Worm (Caenorhabditis elegans): ENCODE results near the gene sra-3.

DNA sequence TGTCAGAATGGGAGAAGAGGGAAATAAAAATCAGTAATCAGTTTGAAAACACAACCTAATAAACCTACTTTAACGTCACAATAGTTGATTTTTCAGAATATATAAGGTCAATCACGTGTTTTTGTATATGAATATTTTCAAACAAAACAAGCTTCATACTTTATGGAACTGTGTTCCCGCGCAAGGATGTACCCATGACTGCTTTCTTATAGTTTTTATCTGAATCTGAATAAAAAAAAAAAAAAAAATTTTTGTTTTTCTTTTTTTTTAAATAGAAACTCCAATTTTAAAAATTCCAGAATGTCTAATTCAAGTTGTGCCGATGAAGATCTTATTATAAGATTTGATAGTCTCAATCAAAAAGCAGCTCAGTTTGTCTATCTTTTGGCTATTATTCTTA lies 12.1 kb downstream of the sra-3 start, which contains the start of gene sra-2:
- TF ChIP-seq mes-4 (tag; optimal IDR thresholded peaks at IDR 0.05), result no peak
- no peak for TF ChIP-seq egl-18 (GFP tag; IDR thresholded peaks at IDR 0.05)
- no peak for TF ChIP-seq repo-1 (tag; optimal IDR thresholded peaks at IDR 0.05)
- TF ChIP-seq aptf-2 (GFP tag; conservative IDR thresholded peaks at IDR 0.05), result no peak
- no peak for TF ChIP-seq hsf-1 (GFP tag; IDR thresholded peaks at IDR 0.05)
- TF ChIP-seq madf-6 (GFP tag; IDR thresholded peaks at IDR 0.05), result no peak
- no peak for TF ChIP-seq Y79H2A.3 (GFP tag; conservative IDR thresholded peaks at IDR 0.05)
- TF ChIP-seq snpc-3.4 (tag; optimal IDR thresholded peaks at IDR 0.05), result no peak
- TF ChIP-seq ets-4 (GFP tag; optimal IDR thresholded peaks at IDR 0.05), result no peak
- no peak for TF ChIP-seq tbx-9 (tag; optimal IDR thresholded peaks at IDR 0.05; ENCODE audit: borderline replicate concordance)
- no peak for TF ChIP-seq F49E8.2 (tag; optimal IDR thresholded peaks at IDR 0.05; ENCODE audit: insufficient read depth)
- no peak for TF ChIP-seq dpl-1 (GFP tag; optimal IDR thresholded peaks at IDR 0.05)

Data from whole organism, young adult.